Fruit fly (Drosophila melanogaster) whole organism, adult: ENCODE measurements around the gene CG33489.

Experiments
- CG14711 ChIP-seq: fragments of 200-800 bp; sonication (Bioruptor generic); optimal IDR thresholded peaks from 2 replicates; lab custom pipeline; 2018; ENCODE audit warnings: missing biosample characterization, mild to moderate bottlenecking, missing genetic modification characterization, moderate library complexity
- CG33017 ChIP-seq: fragments of 200-800 bp; sonication (Bioruptor generic); optimal IDR thresholded peaks from 2 replicates; lab custom pipeline; 2018; ENCODE audit warnings: missing biosample characterization, mild to moderate bottlenecking, missing genetic modification characterization, moderate library complexity
- CG7045 ChIP-seq: fragments of 200-800 bp; sonication (Bioruptor generic); optimal IDR thresholded peaks from 2 replicates; lab custom pipeline; 2017; ENCODE audit warnings: missing biosample characterization, mild to moderate bottlenecking, missing genetic modification characterization
- Hr96 ChIP-seq: fragments of 200-800 bp; sonication (Bioruptor generic); optimal IDR thresholded peaks from 2 replicates; lab custom pipeline; 2016; ENCODE audit warnings: missing biosample characterization, missing genetic modification characterization
- Mnt ChIP-seq: fragments of 200-800 bp; sonication (Bioruptor generic); optimal IDR thresholded peaks from 2 replicates; lab custom pipeline; 2016; ENCODE audit warnings: missing biosample characterization, mild to moderate bottlenecking, missing genetic modification characterization
- bab1 ChIP-seq: fragments of 200-800 bp; sonication (Bioruptor generic); optimal IDR thresholded peaks from 3 replicates; lab custom pipeline; 2019; ENCODE audit warnings: missing biosample characterization, mild to moderate bottlenecking, missing genetic modification characterization, moderate library complexity
- cic ChIP-seq: fragments of 200-800 bp; sonication (Bioruptor generic); optimal IDR thresholded peaks from 2 replicates; lab custom pipeline; 2017; ENCODE audit warnings: missing biosample characterization, mild to moderate bottlenecking, missing genetic modification characterization, moderate library complexity
- cnc ChIP-seq, 2 experiments: fragments of >200 bp; optimal IDR thresholded peaks; 2 replicates each; lab custom pipeline; 2017
- kay ChIP-seq: fragments of 200-800 bp; sonication (Bioruptor generic); peaks from one replicate; lab custom pipeline; 2016; ENCODE audit warnings: missing biosample characterization, missing genetic modification characterization, borderline replicate concordance
- ovo ChIP-seq: fragments of 200-800 bp; sonication (Bioruptor generic); optimal IDR thresholded peaks from 2 replicates; lab custom pipeline; 2016; ENCODE audit warnings: missing biosample characterization, missing genetic modification characterization
- pad ChIP-seq: fragments of 200-800 bp; sonication (Bioruptor generic); optimal IDR thresholded peaks from 3 replicates; lab custom pipeline; 2017; ENCODE audit warnings: missing biosample characterization, missing genetic modification characterization, mild to moderate bottlenecking, moderate library complexity, missing genetic modification reagents
- tj ChIP-seq: fragments of 200-800 bp; sonication (Bioruptor generic); optimal IDR thresholded peaks from 3 replicates; lab custom pipeline; 2017; ENCODE audit warnings: missing biosample characterization, mild to moderate bottlenecking, missing genetic modification characterization, moderate library complexity
- toe ChIP-seq: fragments of 200-800 bp; sonication (Bioruptor generic); optimal IDR thresholded peaks from 2 replicates; lab custom pipeline; 2016; ENCODE audit warnings: missing biosample characterization, missing genetic modification characterization

- TF ChIP-seq Mnt (GFP tag; lab: Kevin White, UChicago) (no peak), Hr96 (GFP tag; lab: Kevin White, UChicago) (no peak), CG14711 (tag; lab: Kevin White, UChicago) (no peak), cic (no peak), kay (GFP tag; lab: Kevin White, UChicago) (no peak), CG33017 (no peak), pad (no peak), CG7045 (GFP tag; lab: Kevin White, UChicago) (no peak), toe (GFP tag; lab: Kevin White, UChicago) (no peak), ovo (GFP tag; lab: Kevin White, UChicago) (no peak), bab1 (GFP tag; lab: Kevin White, UChicago) (no peak), tj (GFP tag; lab: Kevin White, UChicago) (no peak), cnc (optimal IDR thresholded peaks at IDR 0.05; lab: Kevin White, UChicago) (no peak)
Measured at dm6 chr3L:11580919-11581318, 4.1 kb upstream of the CG33489 start, which contains the start of gene CG43391.
